Fruit fly (Drosophila melanogaster) whole organism, embryonic: ENCODE data around the gene CG17207.
A peak's percentile ranks its signal among the peaks of the same experiment; 100 is the strongest.

Experiments
- Blimp-1 ChIP-seq: fragments of 200-800 bp; sonication (Bioruptor generic); optimal IDR thresholded peaks from 3 replicates; lab custom pipeline; 2018; ENCODE audit warnings: missing biosample characterization, missing genetic modification characterization, mild to moderate bottlenecking, moderate library complexity, missing genetic modification reagents
- CG10209 ChIP-seq: fragments of 200-800 bp; sonication (Bioruptor generic); optimal IDR thresholded peaks from 3 replicates; lab custom pipeline; 2017; ENCODE audit warnings: missing biosample characterization, mild to moderate bottlenecking, missing genetic modification characterization, missing genetic modification reagents
- CG11398 ChIP-seq: fragments of 200-800 bp; sonication (Bioruptor generic); optimal IDR thresholded peaks from 2 replicates; lab custom pipeline; 2016; ENCODE audit warnings: missing biosample characterization, missing genetic modification characterization
- CG11560 ChIP-seq: fragments of 200-800 bp; sonication (Bioruptor generic); IDR thresholded peaks from 3 replicates; pipeline ENCODE4 v1.3.6; 2022; ENCODE audit warnings: missing biosample characterization, missing genetic modification characterization
- CG12299 ChIP-seq: fragments of 200-800 bp; sonication (Bioruptor generic); optimal IDR thresholded peaks from 2 replicates; lab custom pipeline; 2018; ENCODE audit warnings: missing biosample characterization, mild to moderate bottlenecking, missing genetic modification characterization
- CG1233 ChIP-seq: fragments of 200-800 bp; sonication (Bioruptor generic); optimal IDR thresholded peaks from 4 replicates; lab custom pipeline; 2018; ENCODE audit warnings: missing biosample characterization, mild to moderate bottlenecking, missing genetic modification characterization
- CG13624 ChIP-seq: fragments of 200-800 bp; sonication (Bioruptor generic); optimal IDR thresholded peaks from 2 replicates; lab custom pipeline; 2016; ENCODE audit warnings: missing biosample characterization, missing genetic modification characterization
- CG14050 ChIP-seq: fragments of 200-800 bp; sonication (Bioruptor generic); IDR thresholded peaks from 3 replicates; pipeline ENCODE4 v1.3.6; 2022; ENCODE audit warnings: missing biosample characterization, missing genetic modification characterization
- CG14667 ChIP-seq: fragments of 200-800 bp; sonication (Bioruptor generic); IDR thresholded peaks from 2 replicates; pipeline ENCODE4 v1.3.6; 2022; ENCODE audit warnings: missing biosample characterization, missing genetic modification characterization
- CG15479 ChIP-seq: fragments of 200-800 bp; sonication (Bioruptor generic); optimal IDR thresholded peaks from 3 replicates; lab custom pipeline; 2019; ENCODE audit warnings: missing biosample characterization, mild to moderate bottlenecking, missing genetic modification characterization, moderate library complexity
- CG16779 ChIP-seq: fragments of 200-800 bp; sonication (Bioruptor generic); IDR thresholded peaks from 2 replicates; pipeline ENCODE4 v1.3.6; 2022; ENCODE audit warnings: missing biosample characterization, missing genetic modification characterization
- CG17612 ChIP-seq: fragments of 200-800 bp; sonication (Bioruptor generic); IDR thresholded peaks from 2 replicates; pipeline ENCODE4 v1.3.6; 2022; ENCODE audit warnings: missing biosample characterization, missing genetic modification characterization
- CG3065 ChIP-seq: fragments of 200-800 bp; sonication (Bioruptor generic); optimal IDR thresholded peaks from 2 replicates; lab custom pipeline; 2016; ENCODE audit warnings: missing biosample characterization, missing genetic modification characterization
- CG32767 ChIP-seq: fragments of 200-800 bp; sonication (Bioruptor generic); IDR thresholded peaks from 2 replicates; pipeline ENCODE4 v1.3.6; 2022; ENCODE audit warnings: missing biosample characterization, missing genetic modification characterization
- CG4282 ChIP-seq: fragments of 200-800 bp; sonication (Bioruptor generic); optimal IDR thresholded peaks from 2 replicates; lab custom pipeline; 2016; ENCODE audit warnings: missing biosample characterization, missing genetic modification characterization
- CG5180 ChIP-seq: fragments of 200-800 bp; sonication (Bioruptor generic); optimal IDR thresholded peaks from 3 replicates; lab custom pipeline; 2017; ENCODE audit warnings: missing biosample characterization, missing genetic modification characterization, mild to moderate bottlenecking, moderate library complexity, missing genetic modification reagents
- CG7372 ChIP-seq: fragments of 200-800 bp; sonication (Bioruptor generic); IDR thresholded peaks from 2 replicates; pipeline ENCODE4 v1.3.6; 2022; ENCODE audit warnings: missing biosample characterization, missing genetic modification characterization
- CG7839 ChIP-seq: fragments of 200-800 bp; sonication (Bioruptor generic); optimal IDR thresholded peaks from 3 replicates; lab custom pipeline; 2018; ENCODE audit warnings: missing biosample characterization, mild to moderate bottlenecking, missing genetic modification characterization, moderate library complexity
- CG8281 ChIP-seq: fragments of 200-800 bp; sonication (Bioruptor generic); optimal IDR thresholded peaks from 2 replicates; lab custom pipeline; 2018; ENCODE audit warnings: missing biosample characterization, mild to moderate bottlenecking, missing genetic modification characterization, moderate library complexity
- CG8765 ChIP-seq: fragments of 200-800 bp; sonication (Bioruptor generic); IDR thresholded peaks from 2 replicates; pipeline ENCODE4 v1.3.6; 2022; ENCODE audit warnings: missing biosample characterization, missing genetic modification characterization
- CTCF ChIP-seq: fragments of 200-800 bp; sonication (Bioruptor generic); optimal IDR thresholded peaks from 2 replicates; lab custom pipeline; 2017; ENCODE audit warnings: missing biosample characterization, mild to moderate bottlenecking, missing genetic modification characterization, moderate library complexity
- D ChIP-seq, 2 experiments: fragments of 200-800 bp in 1 of 2; fragments of >200 bp in 1 of 2; sonication (Bioruptor generic) in 1 of 2; optimal IDR thresholded peaks; 2 replicates in 1 of 2; 3 replicates in 1 of 2; lab custom pipeline; 2017; ENCODE audit warnings: mild to moderate bottlenecking in 1 of 2, missing biosample characterization in 1 of 2, missing genetic modification characterization in 1 of 2, missing genetic modification reagents in 1 of 2
- Elba2 ChIP-seq: fragments of 200-800 bp; sonication (Bioruptor generic); optimal IDR thresholded peaks from 3 replicates; lab custom pipeline; 2016; ENCODE audit warnings: missing biosample characterization, missing genetic modification characterization
- Ets65A ChIP-seq: fragments of 200-800 bp; sonication (Bioruptor generic); peaks from one replicate; lab custom pipeline; 2016; ENCODE audit warnings: missing biosample characterization, missing genetic modification characterization
- Fer3 ChIP-seq: fragments of 200-800 bp; sonication (Bioruptor generic); optimal IDR thresholded peaks from 2 replicates; lab custom pipeline; 2018; ENCODE audit warnings: missing biosample characterization, mild to moderate bottlenecking, missing genetic modification characterization, moderate library complexity
- Hey ChIP-seq: fragments of 200-800 bp; sonication (Bioruptor generic); optimal IDR thresholded peaks from 3 replicates; lab custom pipeline; 2018; ENCODE audit warnings: missing biosample characterization, mild to moderate bottlenecking, missing genetic modification characterization
- Hmr ChIP-seq: fragments of 200-800 bp; sonication (Bioruptor generic); optimal IDR thresholded peaks from 3 replicates; lab custom pipeline; 2017; ENCODE audit warnings: mild to moderate bottlenecking, missing biosample characterization, missing genetic modification reagents, missing genetic modification characterization
- Hr3 ChIP-seq: fragments of 200-800 bp; sonication (Bioruptor generic); optimal IDR thresholded peaks from 3 replicates; lab custom pipeline; 2016; ENCODE audit warnings: missing biosample characterization, missing genetic modification characterization
- Meics ChIP-seq: fragments of 200-800 bp; sonication (Bioruptor generic); optimal IDR thresholded peaks from 2 replicates; lab custom pipeline; 2017; ENCODE audit warnings: missing biosample characterization, mild to moderate bottlenecking, missing genetic modification characterization
- Mes4 ChIP-seq: fragments of 200-800 bp; sonication (Bioruptor generic); optimal IDR thresholded peaks from 2 replicates; lab custom pipeline; 2016; ENCODE audit warnings: missing biosample characterization, missing genetic modification characterization
- NC2α ChIP-seq: fragments of 200-800 bp; sonication (Bioruptor generic); optimal IDR thresholded peaks from 2 replicates; lab custom pipeline; 2016; ENCODE audit warnings: missing biosample characterization, missing genetic modification characterization
- Rfx ChIP-seq: fragments of 200-800 bp; sonication (Bioruptor generic); IDR thresholded peaks from 2 replicates; pipeline ENCODE4 v1.3.6; 2022; ENCODE audit warnings: missing biosample characterization, missing genetic modification characterization
- Side ChIP-seq: fragments of 200-800 bp; sonication (Bioruptor generic); optimal IDR thresholded peaks from 2 replicates; lab custom pipeline; 2016; ENCODE audit warnings: missing biosample characterization, missing genetic modification characterization
- bsh ChIP-seq, 2 experiments: fragments of 200-800 bp; sonication (Bioruptor generic); optimal IDR thresholded peaks; 2 replicates each; lab custom pipeline; 2017 to 2018; ENCODE audit warnings: mild to moderate bottlenecking in 2 of 2, missing biosample characterization in 2 of 2, missing genetic modification characterization in 2 of 2, moderate library complexity in 1 of 2
- cad ChIP-seq: fragments of >200 bp; optimal IDR thresholded peaks from 2 replicates; lab custom pipeline; 2017; ENCODE audit warnings: missing biosample characterization, missing genetic modification characterization
- chm ChIP-seq: fragments of 200-800 bp; sonication (Bioruptor generic); IDR thresholded peaks from 2 replicates; pipeline ENCODE4 v1.3.6; 2022; ENCODE audit warnings: missing biosample characterization, missing genetic modification characterization
- ci ChIP-seq: fragments of 200-800 bp; sonication (Bioruptor generic); IDR thresholded peaks from 3 replicates; pipeline ENCODE4 v1.3.6; 2022; ENCODE audit warnings: missing biosample characterization, missing genetic modification characterization
- crp ChIP-seq, 2 experiments: fragments of 200-800 bp; sonication (Bioruptor generic); optimal IDR thresholded peaks; 2 replicates in 1 of 2; 3 replicates in 1 of 2; lab custom pipeline; 2017; ENCODE audit warnings: missing biosample characterization in 2 of 2, missing genetic modification characterization in 2 of 2, mild to moderate bottlenecking in 1 of 2, moderate library complexity in 1 of 2
- eve ChIP-seq, 2 experiments: fragments of >200 bp; optimal IDR thresholded peaks; 2 replicates each; lab custom pipeline; 2017; ENCODE audit warnings: missing biosample characterization in 2 of 2, missing genetic modification characterization in 2 of 2
- ewg ChIP-seq: fragments of 200-800 bp; sonication (Bioruptor generic); optimal IDR thresholded peaks from 3 replicates; lab custom pipeline; 2017; ENCODE audit warnings: mild to moderate bottlenecking, missing biosample characterization, missing genetic modification reagents, missing genetic modification characterization
- fru ChIP-seq: fragments of >200 bp; optimal IDR thresholded peaks from 2 replicates; lab custom pipeline; 2017
- grau ChIP-seq: fragments of 200-800 bp; optimal IDR thresholded peaks from 3 replicates; lab custom pipeline; 2019; ENCODE audit warnings: missing biosample characterization, mild to moderate bottlenecking, missing genetic modification characterization, moderate library complexity
- jigr1 ChIP-seq: fragments of 200-800 bp; sonication (Bioruptor generic); IDR thresholded peaks from 3 replicates; pipeline ENCODE4 v1.3.6; 2022; ENCODE audit warnings: missing biosample characterization, missing genetic modification characterization
- nerfin-1 ChIP-seq: fragments of 200-800 bp; sonication (Bioruptor generic); optimal IDR thresholded peaks from 3 replicates; lab custom pipeline; 2019; ENCODE audit warnings: missing biosample characterization, mild to moderate bottlenecking, missing genetic modification characterization, moderate library complexity
- p53 ChIP-seq: fragments of 200-800 bp; sonication (Bioruptor generic); optimal IDR thresholded peaks from 2 replicates; lab custom pipeline; 2016; ENCODE audit warnings: missing biosample characterization, missing genetic modification characterization
- run ChIP-seq: fragments of 200-800 bp; sonication (Bioruptor generic); optimal IDR thresholded peaks from 3 replicates; lab custom pipeline; 2018; ENCODE audit warnings: missing biosample characterization, mild to moderate bottlenecking, missing genetic modification characterization
- sc ChIP-seq, 3 experiments: fragments of >200 bp in 2 of 3; fragments of 200-800 bp in 1 of 3; sonication (Bioruptor generic) in 1 of 3; optimal IDR thresholded peaks; 2 replicates in 2 of 3; 3 replicates in 1 of 3; lab custom pipeline; 2017; ENCODE audit warnings: mild to moderate bottlenecking in 1 of 3, missing biosample characterization in 1 of 3, missing genetic modification characterization in 1 of 3, missing genetic modification reagents in 1 of 3
- schlank ChIP-seq: fragments of 200-800 bp; sonication (Bioruptor generic); optimal IDR thresholded peaks from 2 replicates; lab custom pipeline; 2018; ENCODE audit warnings: missing biosample characterization, mild to moderate bottlenecking, missing genetic modification characterization
- sd ChIP-seq: fragments of 200-800 bp; sonication (Bioruptor generic); optimal IDR thresholded peaks from 3 replicates; lab custom pipeline; 2018; ENCODE audit warnings: missing biosample characterization, mild to moderate bottlenecking, missing genetic modification characterization, moderate library complexity
- ssp ChIP-seq: fragments of 200-800 bp; sonication (Bioruptor generic); IDR thresholded peaks from 2 replicates; pipeline ENCODE4 v1.3.6; 2022; ENCODE audit warnings: missing biosample characterization, missing genetic modification characterization
- zf30C ChIP-seq: fragments of 200-800 bp; sonication (Bioruptor generic); optimal IDR thresholded peaks from 3 replicates; lab custom pipeline; 2018; ENCODE audit warnings: missing biosample characterization, mild to moderate bottlenecking, missing genetic modification characterization

The CG17207 gene

dm6 chr3R:12448889-12449314 lies 10.0 kb upstream of the CG17207 start, which contains the start of gene CG18549 (continued):
- TF ChIP-seq zf30C (peak; percentile 65), CTCF (GFP tag; lab: Kevin White, UChicago) (peak; percentile 81), D (optimal IDR thresholded peaks at IDR 0.05; lab: Kevin White, UChicago) (no peak), D (GFP tag; optimal IDR thresholded peaks at IDR 0.05; lab: Kevin White, UChicago) (peak; percentile 100), Mes4 (peak; percentile 99), crp (GFP tag; optimal IDR thresholded peaks at IDR 0.05; lab: Kevin White, UChicago) (peak; percentile 44 to 81), CG13624 (GFP tag; lab: Kevin White, UChicago) (peak; percentile 100), CG8765 (GFP tag; lab: Robert Waterston, UW) (peak; percentile 98), NC2α (GFP tag; lab: Kevin White, UChicago) (peak; percentile 99), Hmr (peak; percentile 100), CG5180 (GFP tag; lab: Kevin White, UChicago) (peak; percentile 95), sc (optimal IDR thresholded peaks at IDR 0.05; lab: Kevin White, UChicago) (no peak), sc (GFP tag; optimal IDR thresholded peaks at IDR 0.05; lab: Kevin White, UChicago) (peak; percentile 100), Blimp-1 (GFP tag; lab: Kevin White, UChicago) (peak; percentile 99), bsh (GFP tag; optimal IDR thresholded peaks at IDR 0.05; lab: Kevin White, UChicago) (peak; percentile 100), ewg (GFP tag; lab: Kevin White, UChicago) (peak; percentile 99), Hr3 (GFP tag; lab: Kevin White, UChicago) (peak; percentile 100), ci (GFP tag; lab: Robert Waterston, UW) (peak; percentile 100), sd (tag; lab: Kevin White, UChicago) (peak; percentile 98), CG1233 (GFP tag; lab: Kevin White, UChicago) (peak; percentile 100), CG16779 (GFP tag; lab: Robert Waterston, UW) (peak; percentile 99), run (tag; lab: Kevin White, UChicago) (peak; percentile 100), CG17612 (GFP tag; lab: Robert Waterston, UW) (peak; percentile 99), CG14050 (GFP tag; lab: Robert Waterston, UW) (peak; percentile 100), fru (lab: Kevin White, UChicago) (no peak), jigr1 (GFP tag; lab: Robert Waterston, UW) (peak; percentile 99), cad (no peak), Rfx (peak; percentile 100), CG32767 (peak; percentile 100), grau (tag; lab: Kevin White, UChicago) (peak; percentile 99), CG7839 (tag; lab: Kevin White, UChicago) (peak; percentile 100), Fer3 (tag; lab: Kevin White, UChicago) (peak; percentile 100), CG7372 (peak; percentile 100), schlank (tag; lab: Kevin White, UChicago) (peak; percentile 99), ssp (GFP tag; lab: Robert Waterston, UW) (peak; percentile 97), CG14667 (GFP tag; lab: Robert Waterston, UW) (peak; percentile 99), eve (GFP tag; optimal IDR thresholded peaks at IDR 0.05; lab: Kevin White, UChicago) (no peak), Elba2 (peak; percentile 76), CG12299 (tag; lab: Kevin White, UChicago) (peak; percentile 100), nerfin-1 (tag; lab: Kevin White, UChicago) (peak; percentile 100), Hey (tag; lab: Kevin White, UChicago) (peak; percentile 97), CG3065 (peak; percentile 99), chm (peak; percentile 100), CG11398 (peak; percentile 99), Ets65A (peak; percentile 100), Side (peak; percentile 99), CG15479 (GFP tag; lab: Kevin White, UChicago) (peak; percentile 71), CG11560 (tag; lab: Robert Waterston, UW) (peak; percentile 97), CG8281 (peak; percentile 97), Meics (GFP tag; lab: Kevin White, UChicago) (peak; percentile 100), CG4282 (GFP tag; lab: Kevin White, UChicago) (peak; percentile 96), CG10209 (GFP tag; lab: Kevin White, UChicago) (peak; percentile 100), p53 (GFP tag; lab: Kevin White, UChicago) (peak; percentile 96)
